Fruit fly (Drosophila melanogaster): ENCODE measurements around the gene CG14537.

DNA sequence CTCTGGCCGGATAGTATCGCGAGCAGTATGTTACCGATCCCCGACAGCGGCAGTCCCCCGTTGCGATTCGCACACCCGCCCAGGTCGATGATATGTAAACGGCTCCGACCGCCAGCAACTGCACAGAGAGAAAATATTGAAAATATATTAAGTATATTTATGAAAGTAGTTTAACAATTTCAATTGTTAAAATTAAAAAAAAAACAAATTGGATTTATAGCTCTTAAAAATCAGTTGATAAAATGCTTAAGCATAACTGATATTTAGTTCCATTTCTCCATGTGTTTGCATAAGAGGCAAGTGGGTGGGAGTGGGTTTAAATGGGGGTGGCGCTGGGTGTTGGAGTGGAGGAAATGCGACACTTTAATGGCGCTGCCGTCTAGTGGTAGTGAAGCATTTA lies 9.2 kb downstream of the CG14537 start:
- no peak for TF ChIP-seq Pif1A (GFP tag; optimal IDR thresholded peaks at IDR 0.05)
- no peak for TF ChIP-seq CG13204 (GFP tag; optimal IDR thresholded peaks at IDR 0.05)
- peak; percentile 20 for TF ChIP-seq CG8159 (tag; optimal IDR thresholded peaks at IDR 0.05)
- TF ChIP-seq CG17806 (tag; optimal IDR thresholded peaks at IDR 0.05): no peak
- TF ChIP-seq CG8301 (tag; optimal IDR thresholded peaks at IDR 0.05): no peak
- no peak for TF ChIP-seq CG10348 (GFP tag; IDR thresholded peaks at IDR 0.05)
- no peak for TF ChIP-seq CG15710 (tag; optimal IDR thresholded peaks at IDR 0.05)
- no peak for TF ChIP-seq Pif1B (GFP tag; optimal IDR thresholded peaks at IDR 0.05)
- TF ChIP-seq EcR (GFP tag; optimal IDR thresholded peaks at IDR 0.05): no peak
- no peak for TF ChIP-seq CG12605 (GFP tag; IDR thresholded peaks at IDR 0.05)
- no peak for TF ChIP-seq Snoo (tag; optimal IDR thresholded peaks at IDR 0.05)
- no peak for TF ChIP-seq gl (tag; optimal IDR thresholded peaks at IDR 0.05)
- TF ChIP-seq rn (GFP tag; IDR thresholded peaks at IDR 0.05): no peak

Data from whole organism, pupa.